Worm (Caenorhabditis elegans) whole organism, L3 larva: ENCODE results near the gene ZK686.2.
A peak's percentile ranks its signal among the peaks of the same experiment; 100 is the strongest.

Experiments
- R02D3.7 ChIP-seq: fragments of 150-350 bp; optimal IDR thresholded peaks from 2 replicates; lab custom pipeline; 2014; ENCODE audit warnings: missing biosample characterization, missing genetic modification characterization
- ZK546.5 ChIP-seq: sonication (generic microtip); optimal IDR thresholded peaks from 2 replicates; lab custom pipeline; 2017; ENCODE audit warnings: missing biosample characterization, missing genetic modification characterization
- aly-2 ChIP-seq: fragments of 150-350 bp; optimal IDR thresholded peaks from 2 replicates; lab custom pipeline; 2014; ENCODE audit warnings: missing biosample characterization, missing genetic modification characterization
- ceh-16 ChIP-seq: sonication (generic microtip); optimal IDR thresholded peaks from 2 replicates; lab custom pipeline; 2017; ENCODE audit warnings: missing biosample characterization, missing genetic modification characterization
- ceh-82 ChIP-seq: fragments of 150-350 bp; optimal IDR thresholded peaks from 2 replicates; lab custom pipeline; 2014; ENCODE audit warnings: missing biosample characterization, missing genetic modification characterization
- ceh-9 ChIP-seq: sonication (generic microtip); optimal IDR thresholded peaks from 2 replicates; lab custom pipeline; 2018; ENCODE audit warnings: missing biosample characterization, missing genetic modification characterization
- daf-12 ChIP-seq: fragments of 150-350 bp; optimal IDR thresholded peaks from 2 replicates; lab custom pipeline; 2014; ENCODE audit warnings: missing biosample characterization, missing genetic modification reagents, missing genetic modification characterization
- egl-5 ChIP-seq: fragments of 150-350 bp; optimal IDR thresholded peaks from 2 replicates; lab custom pipeline; 2017; ENCODE audit warnings: missing biosample characterization, missing genetic modification reagents, missing genetic modification characterization, inconsistent platforms
- elt-1 ChIP-seq: fragments of 150-350 bp; optimal IDR thresholded peaks from 2 replicates; lab custom pipeline; 2014; ENCODE audit warnings: missing biosample characterization, missing genetic modification characterization
- fkh-10 ChIP-seq: sonication (generic microtip); optimal IDR thresholded peaks from 2 replicates; lab custom pipeline; 2017; ENCODE audit warnings: missing biosample characterization, missing genetic modification reagents, missing genetic modification characterization
- hmg-11 ChIP-seq: sonication (generic microtip); optimal IDR thresholded peaks from 2 replicates; lab custom pipeline; 2016; ENCODE audit warnings: missing genetic modification characterization, missing compliant biosample characterization
- jun-1 ChIP-seq: fragments of 150-350 bp; optimal IDR thresholded peaks from 2 replicates; lab custom pipeline; 2014; ENCODE audit warnings: missing biosample characterization, missing genetic modification reagents, missing genetic modification characterization
- lin-15B ChIP-seq: fragments of 150-350 bp; optimal IDR thresholded peaks from 2 replicates; lab custom pipeline; 2014; ENCODE audit warnings: missing biosample characterization, missing genetic modification characterization
- lin-39 ChIP-seq: fragments of 150-350 bp; optimal IDR thresholded peaks from 2 replicates; lab custom pipeline; 2018; ENCODE audit warnings: missing biosample characterization, missing genetic modification reagents, missing genetic modification characterization
- lsy-12 ChIP-seq: sonication (generic microtip); optimal IDR thresholded peaks from 2 replicates; lab custom pipeline; 2016; ENCODE audit warnings: mild to moderate bottlenecking, missing genetic modification characterization, missing compliant biosample characterization
- mdl-1 ChIP-seq: fragments of 150-350 bp; optimal IDR thresholded peaks from 2 replicates; lab custom pipeline; 2014; ENCODE audit warnings: missing biosample characterization, missing genetic modification characterization
- mml-1 ChIP-seq: fragments of 150-350 bp; sonication (generic microtip); optimal IDR thresholded peaks from 3 replicates; lab custom pipeline; 2014; ENCODE audit warnings: missing biosample characterization, missing genetic modification characterization
- nfya-1 ChIP-seq: sonication (generic microtip); optimal IDR thresholded peaks from 2 replicates; lab custom pipeline; 2017; ENCODE audit warnings: missing genetic modification characterization, mild to moderate bottlenecking, missing compliant biosample characterization, antibody characterized with exemption, moderate library complexity; ENCODE audit not compliant: insufficient read depth
- nhr-11 ChIP-seq: fragments of 150-350 bp; optimal IDR thresholded peaks from 2 replicates; lab custom pipeline; 2014; ENCODE audit warnings: missing biosample characterization, missing genetic modification characterization
- nhr-12 ChIP-seq: fragments of 150-350 bp; optimal IDR thresholded peaks from 2 replicates; lab custom pipeline; 2014; ENCODE audit warnings: missing biosample characterization, missing genetic modification characterization
- nhr-23 ChIP-seq: fragments of 150-350 bp; optimal IDR thresholded peaks from 2 replicates; lab custom pipeline; 2014; ENCODE audit warnings: missing biosample characterization, missing genetic modification reagents, missing genetic modification characterization
- nhr-28 ChIP-seq: fragments of 150-350 bp; optimal IDR thresholded peaks from 2 replicates; lab custom pipeline; 2014; ENCODE audit warnings: missing biosample characterization, missing genetic modification characterization
- nhr-77 ChIP-seq: fragments of 150-350 bp; optimal IDR thresholded peaks from 2 replicates; lab custom pipeline; 2014; ENCODE audit warnings: missing biosample characterization, missing genetic modification characterization
- pha-4 ChIP-seq: fragments of 150-350 bp; optimal IDR thresholded peaks from 2 replicates; lab custom pipeline; 2014; ENCODE audit warnings: missing biosample characterization, missing genetic modification reagents, missing genetic modification characterization
- skn-1 ChIP-seq: fragments of 150-350 bp; optimal IDR thresholded peaks from 2 replicates; lab custom pipeline; 2014; ENCODE audit warnings: missing biosample characterization, missing genetic modification characterization
- tbx-2 ChIP-seq: sonication (generic microtip); optimal IDR thresholded peaks from 2 replicates; lab custom pipeline; 2016; ENCODE audit warnings: mild to moderate bottlenecking, missing genetic modification characterization, missing compliant biosample characterization
- unc-39 ChIP-seq: sonication (generic microtip); optimal IDR thresholded peaks from 4 replicates; lab custom pipeline; 2017; ENCODE audit warnings: missing biosample characterization, missing genetic modification characterization
- ztf-11 ChIP-seq: fragments of 150-350 bp; optimal IDR thresholded peaks from 2 replicates; lab custom pipeline; 2014; ENCODE audit warnings: missing biosample characterization, missing genetic modification characterization
- ztf-4 ChIP-seq: fragments of 150-350 bp; optimal IDR thresholded peaks from 2 replicates; lab custom pipeline; 2014; ENCODE audit warnings: missing biosample characterization, missing genetic modification characterization

Gene ZK686.2

ce11 chrIII:7809033-7809432 is 43.2 kb upstream of the ZK686.2 start:
- peak; percentile 11 for TF ChIP-seq nfya-1
- TF ChIP-seq hmg-11 (tag; lab: Kevin White, UChicago), result no peak
- TF ChIP-seq ZK546.5 (tag; lab: Kevin White, UChicago), result no peak
- TF ChIP-seq egl-5, result peak; percentile 98
- no peak for TF ChIP-seq lin-15B (tag; lab: Kevin White, UChicago)
- no peak for TF ChIP-seq fkh-10
- no peak for TF ChIP-seq pha-4 (tag; lab: Kevin White, UChicago)
- no peak for TF ChIP-seq skn-1 (tag; lab: Kevin White, UChicago)
- no peak for TF ChIP-seq ztf-11 (tag; lab: Kevin White, UChicago)
- TF ChIP-seq lin-39 (tag; lab: Kevin White, UChicago), result no peak
- TF ChIP-seq R02D3.7 (tag; lab: Kevin White, UChicago), result no peak
- TF ChIP-seq, all 47 proteins: peak for 2

ce11 chrIII:7806947-7807346 is 41.1 kb upstream of the ZK686.2 start:
- TF ChIP-seq unc-39 (tag; lab: Kevin White, UChicago) (no peak), jun-1 (no peak), ceh-82 (no peak), egl-5 (peak; percentile 100)

ce11 chrIII:7805253-7805652 is 39.4 kb upstream of the ZK686.2 start:
- TF ChIP-seq egl-5, result peak; percentile 98
- no peak for TF ChIP-seq jun-1

- TF ChIP-seq mml-1 (tag; lab: Kevin White, UChicago) (no peak), ceh-16 (tag; lab: Kevin White, UChicago) (no peak), ztf-4 (no peak), elt-1 (tag; lab: Kevin White, UChicago) (no peak), ztf-11 (tag; lab: Kevin White, UChicago) (no peak), nhr-11 (tag; lab: Kevin White, UChicago) (no peak), lin-39 (tag; lab: Kevin White, UChicago) (no peak), skn-1 (tag; lab: Kevin White, UChicago) (no peak), mdl-1 (no peak), lsy-12 (tag; lab: Kevin White, UChicago) (no peak), nhr-23 (no peak), daf-12 (tag; lab: Kevin White, UChicago) (no peak), nhr-12 (tag; lab: Kevin White, UChicago) (no peak), nhr-77 (tag; lab: Kevin White, UChicago) (no peak), jun-1 (no peak), unc-39 (tag; lab: Kevin White, UChicago) (no peak)
These were observed 29.5 kb upstream of the ZK686.2 start, which contains the start of gene cyk-7 for ce11 chrIII:7795311-7795710. cyk-7 (minus strand) TSS chrIII:7795409.

ce11 chrIII:7792970-7793369 is 27.1 kb upstream of the ZK686.2 start:
- no peak for TF ChIP-seq nhr-28 (tag; lab: Kevin White, UChicago)
- no peak for TF ChIP-seq elt-1 (tag; lab: Kevin White, UChicago)
- TF ChIP-seq nfya-1, result peak; percentile 20
- no peak for TF ChIP-seq ztf-4
- TF ChIP-seq tbx-2 (tag; lab: Kevin White, UChicago), result no peak
- no peak for TF ChIP-seq aly-2
- TF ChIP-seq ceh-82, result no peak

ce11 chrIII:7792209-7792608 is 26.4 kb upstream of the ZK686.2 start:
- TF ChIP-seq ceh-9 (tag; lab: Kevin White, UChicago), result no peak
- TF ChIP-seq nfya-1, result peak; percentile 97

ce11 chrIII:7790522-7790921 is 24.7 kb upstream of the ZK686.2 start:
- TF ChIP-seq nfya-1 (peak; percentile 65), ztf-11 (tag; lab: Kevin White, UChicago) (no peak)

ce11 chrIII:7788410-7788809 is 22.6 kb upstream of the ZK686.2 start:
- TF ChIP-seq nhr-11 (tag; lab: Kevin White, UChicago), result no peak
- TF ChIP-seq, all 47 proteins: peak for 0
